Fruit fly (Drosophila melanogaster) whole organism, embryonic: ENCODE measurements around the gene hop.
A peak's percentile ranks its signal among the peaks of the same experiment; 100 is the strongest.

ENCODE experiments used
- Bdp1 ChIP-seq: fragments of 200-800 bp; sonication (Bioruptor generic); optimal IDR thresholded peaks from 3 replicates; lab custom pipeline; 2016; ENCODE audit warnings: missing biosample characterization, missing genetic modification characterization
- Bteb2 ChIP-seq: fragments of 200-800 bp; sonication (Bioruptor generic); optimal IDR thresholded peaks from 2 replicates; lab custom pipeline; 2016; ENCODE audit warnings: missing biosample characterization, missing genetic modification characterization
- C15 ChIP-seq: fragments of 200-800 bp; sonication (Bioruptor generic); IDR thresholded peaks from 3 replicates; pipeline ENCODE4 v1.3.6; 2022; ENCODE audit warnings: missing biosample characterization, missing genetic modification characterization
- CG10979 ChIP-seq: fragments of 200-800 bp; sonication (Bioruptor generic); optimal IDR thresholded peaks from 2 replicates; lab custom pipeline; 2018; ENCODE audit warnings: missing biosample characterization, mild to moderate bottlenecking, missing genetic modification characterization, moderate library complexity
- CG11696 ChIP-seq: fragments of 200-800 bp; sonication (Bioruptor generic); IDR thresholded peaks from 2 replicates; pipeline ENCODE4 v1.3.6; 2022; ENCODE audit warnings: missing biosample characterization, missing genetic modification characterization
- CG14441 ChIP-seq: fragments of 200-800 bp; sonication (Bioruptor generic); IDR thresholded peaks from 2 replicates; pipeline ENCODE4 v1.3.6; 2022; ENCODE audit warnings: missing biosample characterization, missing genetic modification characterization
- CG15479 ChIP-seq: fragments of 200-800 bp; sonication (Bioruptor generic); optimal IDR thresholded peaks from 3 replicates; lab custom pipeline; 2019; ENCODE audit warnings: missing biosample characterization, mild to moderate bottlenecking, missing genetic modification characterization, moderate library complexity
- CG15696 ChIP-seq: fragments of 200-800 bp; sonication (Bioruptor generic); optimal IDR thresholded peaks from 2 replicates; lab custom pipeline; 2019; ENCODE audit warnings: missing biosample characterization, mild to moderate bottlenecking, missing genetic modification characterization, moderate library complexity
- CG2875 ChIP-seq: fragments of 200-800 bp; sonication (Bioruptor generic); optimal IDR thresholded peaks from 2 replicates; lab custom pipeline; 2017; ENCODE audit warnings: missing biosample characterization, mild to moderate bottlenecking, missing genetic modification characterization, missing genetic modification reagents
- CG3407 ChIP-seq: fragments of 200-800 bp; sonication (Bioruptor generic); optimal IDR thresholded peaks from 2 replicates; lab custom pipeline; 2018; ENCODE audit warnings: missing biosample characterization, mild to moderate bottlenecking, missing genetic modification characterization
- CG34422 ChIP-seq: fragments of 200-800 bp; sonication (Bioruptor generic); IDR thresholded peaks from 3 replicates; pipeline ENCODE4 v1.3.6; 2022; ENCODE audit warnings: missing biosample characterization, missing genetic modification characterization
- CG6813 ChIP-seq: fragments of 200-800 bp; sonication (Bioruptor generic); optimal IDR thresholded peaks from 2 replicates; lab custom pipeline; 2017; ENCODE audit warnings: missing biosample characterization, missing genetic modification characterization, mild to moderate bottlenecking, moderate library complexity, missing genetic modification reagents
- CG8089 ChIP-seq: fragments of 200-800 bp; sonication (Bioruptor generic); optimal IDR thresholded peaks from 3 replicates; lab custom pipeline; 2016; ENCODE audit warnings: missing biosample characterization, missing genetic modification characterization
- CG8924 ChIP-seq: fragments of 200-800 bp; optimal IDR thresholded peaks from 3 replicates; lab custom pipeline; 2019; ENCODE audit warnings: missing biosample characterization, mild to moderate bottlenecking, missing genetic modification characterization, moderate library complexity
- CG9609 ChIP-seq: fragments of 200-800 bp; sonication (Bioruptor generic); optimal IDR thresholded peaks from 3 replicates; lab custom pipeline; 2016; ENCODE audit warnings: missing biosample characterization, missing genetic modification characterization
- CTCF ChIP-seq: fragments of 200-800 bp; sonication (Bioruptor generic); optimal IDR thresholded peaks from 2 replicates; lab custom pipeline; 2017; ENCODE audit warnings: missing biosample characterization, mild to moderate bottlenecking, missing genetic modification characterization, moderate library complexity
- D ChIP-seq, 2 experiments: fragments of 200-800 bp in 1 of 2; fragments of >200 bp in 1 of 2; sonication (Bioruptor generic) in 1 of 2; optimal IDR thresholded peaks; 2 replicates in 1 of 2; 3 replicates in 1 of 2; lab custom pipeline; 2017; ENCODE audit warnings: mild to moderate bottlenecking in 1 of 2, missing biosample characterization in 1 of 2, missing genetic modification characterization in 1 of 2, missing genetic modification reagents in 1 of 2
- D19A ChIP-seq: fragments of 200-800 bp; optimal IDR thresholded peaks from 3 replicates; lab custom pipeline; 2019; ENCODE audit warnings: missing biosample characterization, mild to moderate bottlenecking, missing genetic modification characterization, moderate library complexity
- Dad ChIP-seq: fragments of 200-800 bp; sonication (Bioruptor generic); optimal IDR thresholded peaks from 3 replicates; lab custom pipeline; 2016; ENCODE audit warnings: missing biosample characterization, missing genetic modification characterization
- Doc3 ChIP-seq: fragments of 200-800 bp; sonication (Bioruptor generic); IDR thresholded peaks from 3 replicates; pipeline ENCODE4 v1.3.6; 2022; ENCODE audit warnings: missing biosample characterization, missing genetic modification characterization; ENCODE audit not compliant: partially characterized antibody
- Ets65A ChIP-seq: fragments of 200-800 bp; sonication (Bioruptor generic); peaks from one replicate; lab custom pipeline; 2016; ENCODE audit warnings: missing biosample characterization, missing genetic modification characterization
- Fer3 ChIP-seq: fragments of 200-800 bp; sonication (Bioruptor generic); optimal IDR thresholded peaks from 2 replicates; lab custom pipeline; 2018; ENCODE audit warnings: missing biosample characterization, mild to moderate bottlenecking, missing genetic modification characterization, moderate library complexity
- Hand ChIP-seq: fragments of 200-800 bp; sonication (Bioruptor generic); optimal IDR thresholded peaks from 2 replicates; lab custom pipeline; 2017; ENCODE audit warnings: mild to moderate bottlenecking, missing biosample characterization, missing genetic modification reagents, missing genetic modification characterization
- HmgZ ChIP-seq: fragments of 200-800 bp; sonication (Bioruptor generic); optimal IDR thresholded peaks from 2 replicates; lab custom pipeline; 2018; ENCODE audit warnings: missing biosample characterization, mild to moderate bottlenecking, missing genetic modification characterization
- MBD-R2 ChIP-seq: fragments of 200-800 bp; sonication (Bioruptor generic); IDR thresholded peaks from 2 replicates; pipeline ENCODE4 v1.3.6; 2022; ENCODE audit warnings: missing biosample characterization, missing genetic modification characterization
- Meics ChIP-seq: fragments of 200-800 bp; sonication (Bioruptor generic); optimal IDR thresholded peaks from 2 replicates; lab custom pipeline; 2017; ENCODE audit warnings: missing biosample characterization, mild to moderate bottlenecking, missing genetic modification characterization
- TFAM ChIP-seq: fragments of 200-800 bp; sonication (Bioruptor generic); optimal IDR thresholded peaks from 2 replicates; lab custom pipeline; 2017; ENCODE audit warnings: missing biosample characterization, missing genetic modification characterization, inconsistent platforms
- Tbp ChIP-seq: fragments of >200 bp; optimal IDR thresholded peaks from 2 replicates; lab custom pipeline; 2018; ENCODE audit warnings: missing biosample characterization, missing genetic modification characterization
- aop ChIP-seq: fragments of 200-800 bp; sonication (Bioruptor generic); IDR thresholded peaks from 2 replicates; pipeline ENCODE4 v1.3.6; 2022; ENCODE audit warnings: missing biosample characterization, missing genetic modification characterization
- bbx ChIP-seq: fragments of 200-800 bp; sonication (Bioruptor generic); IDR thresholded peaks from 2 replicates; pipeline ENCODE4 v1.3.6; 2022; ENCODE audit warnings: missing biosample characterization, missing genetic modification characterization; ENCODE audit not compliant: partially characterized antibody
- chif ChIP-seq, 2 experiments: fragments of 200-800 bp; sonication (Bioruptor generic); optimal IDR thresholded peaks; 3 replicates each; lab custom pipeline; 2016; ENCODE audit warnings: missing biosample characterization in 2 of 2, missing genetic modification characterization in 2 of 2
- chm ChIP-seq: fragments of 200-800 bp; sonication (Bioruptor generic); IDR thresholded peaks from 2 replicates; pipeline ENCODE4 v1.3.6; 2022; ENCODE audit warnings: missing biosample characterization, missing genetic modification characterization
- da ChIP-seq: fragments of 200-800 bp; sonication (Bioruptor generic); optimal IDR thresholded peaks from 2 replicates; lab custom pipeline; 2016; ENCODE audit warnings: missing biosample characterization, missing genetic modification characterization
- danr ChIP-seq: fragments of 200-800 bp; sonication (Bioruptor generic); IDR thresholded peaks from 2 replicates; pipeline ENCODE4 v1.3.6; 2022; ENCODE audit warnings: missing biosample characterization, missing genetic modification characterization
- dmrt99B ChIP-seq: fragments of 200-800 bp; sonication (Bioruptor generic); optimal IDR thresholded peaks from 2 replicates; lab custom pipeline; 2018; ENCODE audit warnings: missing biosample characterization, mild to moderate bottlenecking, missing genetic modification characterization, moderate library complexity
- eyg ChIP-seq: fragments of 200-800 bp; sonication (Bioruptor generic); optimal IDR thresholded peaks from 3 replicates; lab custom pipeline; 2016; ENCODE audit warnings: missing biosample characterization, missing genetic modification characterization
- fd102C ChIP-seq: fragments of 200-800 bp; sonication (Bioruptor generic); optimal IDR thresholded peaks from 2 replicates; lab custom pipeline; 2018; ENCODE audit warnings: missing biosample characterization, mild to moderate bottlenecking, missing genetic modification characterization, moderate library complexity
- gt ChIP-seq: fragments of 200-800 bp; sonication (Bioruptor generic); IDR thresholded peaks from 2 replicates; pipeline ENCODE4 v1.3.6; 2022; ENCODE audit warnings: missing biosample characterization, missing genetic modification characterization
- lab ChIP-seq: fragments of 200-800 bp; sonication (Bioruptor generic); optimal IDR thresholded peaks from 3 replicates; lab custom pipeline; 2017; ENCODE audit warnings: missing biosample characterization, missing genetic modification characterization, mild to moderate bottlenecking, moderate library complexity, missing genetic modification reagents
- prd ChIP-seq, 3 experiments: fragments of >200 bp in 2 of 3; fragments of 200-800 bp in 1 of 3; sonication (Bioruptor generic) in 1 of 3; optimal IDR thresholded peaks in 2 of 3; IDR thresholded peaks in 1 of 3; 2 replicates in 2 of 3; 3 replicates in 1 of 3; pipeline versions ENCODE4 v1.3.6 to Lab custom; 2017 to 2022; ENCODE audit warnings: missing biosample characterization in 1 of 3, missing genetic modification characterization in 1 of 3
- ranshi ChIP-seq: fragments of 200-800 bp; sonication (Bioruptor generic); IDR thresholded peaks from 2 replicates; pipeline ENCODE4 v1.3.6; 2022; ENCODE audit warnings: missing biosample characterization, missing genetic modification characterization
- sisA ChIP-seq: fragments of 200-800 bp; sonication (Bioruptor generic); IDR thresholded peaks from 2 replicates; pipeline ENCODE4 v1.3.6; 2022; ENCODE audit warnings: missing biosample characterization, missing genetic modification characterization
- slbo ChIP-seq: fragments of 200-800 bp; sonication (Bioruptor generic); IDR thresholded peaks from 2 replicates; pipeline ENCODE4 v1.3.6; 2022; ENCODE audit warnings: missing biosample characterization, missing genetic modification characterization
- slou ChIP-seq: fragments of 200-800 bp; sonication (Bioruptor generic); optimal IDR thresholded peaks from 3 replicates; lab custom pipeline; 2016; ENCODE audit warnings: missing biosample characterization, missing genetic modification characterization
- tgo ChIP-seq: fragments of 200-800 bp; sonication (Bioruptor generic); IDR thresholded peaks from 3 replicates; pipeline ENCODE4 v1.3.6; 2022; ENCODE audit warnings: missing biosample characterization, missing genetic modification characterization
- usp ChIP-seq: fragments of >200 bp; optimal IDR thresholded peaks from 2 replicates; lab custom pipeline; 2017; ENCODE audit warnings: missing biosample characterization, missing genetic modification characterization
- wdn ChIP-seq: fragments of 200-800 bp; sonication (Bioruptor generic); IDR thresholded peaks from 2 replicates; pipeline ENCODE4 v1.3.6; 2022; ENCODE audit warnings: missing biosample characterization, missing genetic modification characterization
- zen ChIP-seq: fragments of 200-800 bp; sonication (Bioruptor generic); optimal IDR thresholded peaks from 3 replicates; lab custom pipeline; 2018; ENCODE audit warnings: missing biosample characterization, mild to moderate bottlenecking, missing genetic modification characterization, moderate library complexity
- zf30C ChIP-seq: fragments of 200-800 bp; sonication (Bioruptor generic); optimal IDR thresholded peaks from 3 replicates; lab custom pipeline; 2018; ENCODE audit warnings: missing biosample characterization, mild to moderate bottlenecking, missing genetic modification characterization

The hop gene

dm6 chrX:11389494-11390447 is 21.9 kb upstream of the hop start (continued):
- TF ChIP-seq aop (no peak), tgo (GFP tag; lab: Robert Waterston, UW) (no peak), Bteb2 (GFP tag; lab: Kevin White, UChicago) (no peak), chif (GFP tag; optimal IDR thresholded peaks at IDR 0.05; lab: Kevin White, UChicago) (no peak), sisA (no peak), CG3407 (GFP tag; lab: Kevin White, UChicago) (no peak), ranshi (GFP tag; lab: Robert Waterston, UW) (no peak), CG9609 (no peak), prd (optimal IDR thresholded peaks at IDR 0.05; lab: Kevin White, UChicago) (no peak), prd (GFP tag; IDR thresholded peaks at IDR 0.05; lab: Robert Waterston, UW) (no peak), Ets65A (GFP tag; lab: Kevin White, UChicago) (no peak), gt (no peak), lab (GFP tag; lab: Kevin White, UChicago) (no peak), Dad (no peak), danr (GFP tag; lab: Robert Waterston, UW) (no peak), bbx (peak; percentile 81), CG10979 (tag; lab: Kevin White, UChicago) (no peak), CG6813 (no peak), dmrt99B (tag; lab: Kevin White, UChicago) (no peak), D (optimal IDR thresholded peaks at IDR 0.05; lab: Kevin White, UChicago) (no peak), D (GFP tag; optimal IDR thresholded peaks at IDR 0.05; lab: Kevin White, UChicago) (no peak), CG11696 (GFP tag; lab: Robert Waterston, UW) (no peak), CG15479 (GFP tag; lab: Kevin White, UChicago) (peak; percentile 13), Hand (GFP tag; lab: Kevin White, UChicago) (no peak), C15 (GFP tag; lab: Robert Waterston, UW) (no peak), zf30C (GFP tag; lab: Kevin White, UChicago) (no peak), fd102C (no peak), CG2875 (GFP tag; lab: Kevin White, UChicago) (no peak), wdn (GFP tag; lab: Robert Waterston, UW) (no peak), CG8924 (no peak), slou (GFP tag; lab: Kevin White, UChicago) (no peak), chm (no peak), Tbp (GFP tag; lab: Kevin White, UChicago) (no peak), CG14441 (GFP tag; lab: Robert Waterston, UW) (no peak), D19A (tag; lab: Kevin White, UChicago) (no peak), Fer3 (no peak), da (GFP tag; lab: Kevin White, UChicago) (no peak), CG15696 (no peak), eyg (GFP tag; lab: Kevin White, UChicago) (no peak), CG8089 (no peak), Bdp1 (GFP tag; lab: Kevin White, UChicago) (no peak), Doc3 (GFP tag; lab: Robert Waterston, UW) (peak; percentile 69), TFAM (GFP tag; lab: Kevin White, UChicago) (no peak), CG34422 (GFP tag; lab: Robert Waterston, UW) (peak; percentile 43; the same call in 1 of the 3 replicates), MBD-R2 (0 out of 2 replicates have a peak, but pooled peaks have one; percentile 13), Meics (peak; percentile 75), HmgZ (tag; lab: Kevin White, UChicago) (no peak), usp (GFP tag; lab: Kevin White, UChicago) (no peak), slbo (GFP tag; lab: Robert Waterston, UW) (no peak), CTCF (GFP tag; lab: Kevin White, UChicago) (no peak), zen (tag; lab: Kevin White, UChicago) (peak; percentile 2)
